Worm (Caenorhabditis elegans) whole organism, L4 larva: ENCODE results near the gene bus-4.

Experiments
- F26F4.8 ChIP-seq: fragments of 200-800 bp; sonication (Bioruptor generic); conservative IDR thresholded peaks from 2 replicates; pipeline ENCODE4 v1.3.6; 2022; ENCODE audit warnings: missing genetic modification characterization, missing compliant biosample characterization
- F37D6.2 ChIP-seq: sonication (generic microtip); optimal IDR thresholded peaks from 2 replicates; lab custom pipeline; 2016; ENCODE audit warnings: mild to moderate bottlenecking, missing genetic modification characterization, missing compliant biosample characterization
- lin-13 ChIP-seq: fragments of 150-350 bp; optimal IDR thresholded peaks from 2 replicates; lab custom pipeline; 2014; ENCODE audit warnings: missing biosample characterization, missing genetic modification reagents, missing genetic modification characterization
- lsy-2 ChIP-seq, 2 experiments: fragments of 150-350 bp in 1 of 2; sonication (generic microtip) in 1 of 2; optimal IDR thresholded peaks; 2 replicates each; lab custom pipeline; 2014 to 2017; ENCODE audit warnings: missing biosample characterization in 2 of 2, missing genetic modification characterization in 2 of 2
- nhr-76 ChIP-seq: fragments of 150-350 bp; optimal IDR thresholded peaks from 2 replicates; lab custom pipeline; 2014; ENCODE audit warnings: missing biosample characterization, missing genetic modification characterization
- rbr-2 ChIP-seq: sonication (generic microtip); optimal IDR thresholded peaks from 2 replicates; lab custom pipeline; 2016; ENCODE audit warnings: missing genotype, missing genetic modification characterization, missing compliant biosample characterization
- spr-3 ChIP-seq: fragments of 200-800 bp; sonication (Bioruptor generic); optimal IDR thresholded peaks from 2 replicates; lab custom pipeline; 2018; ENCODE audit warnings: mild to moderate bottlenecking, missing genetic modification characterization, missing compliant biosample characterization
- unc-39 ChIP-seq: sonication (generic microtip); optimal IDR thresholded peaks from 2 replicates; lab custom pipeline; 2017; ENCODE audit warnings: missing biosample characterization, missing genetic modification characterization
- unc-62 ChIP-seq, 3 experiments: fragments of 150-350 bp in 1 of 3; sonication (generic microtip); optimal IDR thresholded peaks in 2 of 3; peaks in 1 of 3; 1 replicate in 1 of 3; 2 replicates in 2 of 3; lab custom pipeline; 2014 to 2017; ENCODE audit warnings: missing biosample characterization in 3 of 3, missing genetic modification characterization in 3 of 3, missing genetic modification reagents in 3 of 3, missing genotype in 1 of 3
- zag-1 ChIP-seq: fragments of 150-350 bp; optimal IDR thresholded peaks from 2 replicates; lab custom pipeline; 2014; ENCODE audit warnings: missing biosample characterization, missing genetic modification characterization

ce11 chrIV:4653708-4654107 lies 34.4 kb upstream of the bus-4 start:
- no peak for TF ChIP-seq F26F4.8 (GFP tag; lab: Robert Waterston, UW)
- no peak for TF ChIP-seq spr-3 (GFP tag; lab: Kevin White, UChicago)
- no peak for TF ChIP-seq lin-13 (GFP tag; lab: Kevin White, UChicago)
- TF ChIP-seq nhr-76 (tag; lab: Kevin White, UChicago): no peak
- no peak for TF ChIP-seq zag-1
- no peak for TF ChIP-seq lsy-2 (tag; optimal IDR thresholded peaks at IDR 0.05; lab: Kevin White, UChicago)
- TF ChIP-seq unc-62 (GFP tag; optimal IDR thresholded peaks at IDR 0.05 in 1 of 2; lab: Kevin White, UChicago): no peak
- no peak for TF ChIP-seq unc-62 (tag; optimal IDR thresholded peaks at IDR 0.05; lab: Kevin White, UChicago)
- no peak for TF ChIP-seq F37D6.2 (tag; lab: Kevin White, UChicago)
- TF ChIP-seq unc-39: no peak
- TF ChIP-seq rbr-2: no peak
